Worm (Caenorhabditis elegans): Measurements from ENCODE around the gene Y113G7B.11.

DNA sequence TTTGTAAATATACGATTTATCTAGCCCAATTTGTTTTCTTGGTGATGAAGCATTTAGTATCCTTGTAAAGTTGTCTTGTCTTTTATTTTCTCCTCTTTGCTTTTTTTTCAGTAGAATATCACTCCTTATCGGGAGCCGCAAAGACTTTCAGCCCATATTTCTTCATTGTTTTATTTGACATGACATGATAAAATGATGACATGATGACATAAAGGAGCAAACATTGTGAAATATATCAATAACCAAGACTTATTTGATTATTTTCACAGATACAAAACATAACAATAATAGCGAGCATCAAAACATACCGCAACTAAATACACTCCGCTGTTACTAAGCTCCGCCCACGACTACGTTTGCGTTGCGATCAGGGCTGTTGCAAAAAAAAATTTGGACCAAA is 49.3 kb downstream of the Y113G7B.11 start:
- TF ChIP-seq ceh-82 (tag; optimal IDR thresholded peaks at IDR 0.05) (no peak), mdl-1 (tag; optimal IDR thresholded peaks at IDR 0.05) (no peak), nhr-11 (tag; optimal IDR thresholded peaks at IDR 0.05) (no peak), ZK546.5 (tag; optimal IDR thresholded peaks at IDR 0.05) (no peak)
